Fruit fly (Drosophila melanogaster) whole organism, embryonic: Measurements from ENCODE around the gene CG1910.

ENCODE experiments used
- CG3726 ChIP-seq: fragments of 200-800 bp; sonication (Bioruptor generic); IDR thresholded peaks from 3 replicates; pipeline ENCODE4, ENCODE4 v1.3.6; 2022; ENCODE audit warnings: missing biosample characterization, missing genetic modification characterization
- Side ChIP-seq: fragments of 200-800 bp; sonication (Bioruptor generic); optimal IDR thresholded peaks from 2 replicates; lab custom pipeline; 2016; ENCODE audit warnings: missing biosample characterization, missing genetic modification characterization
- chinmo ChIP-seq: fragments of 200-800 bp; sonication (Bioruptor generic); IDR thresholded peaks from 4 replicates; pipeline ENCODE4 v1.3.6; 2022; ENCODE audit warnings: missing biosample characterization, missing genetic modification characterization; ENCODE audit not compliant: partially characterized antibody
- corto ChIP-seq: fragments of 200-800 bp; sonication (Bioruptor generic); optimal IDR thresholded peaks from 2 replicates; lab custom pipeline; 2016; ENCODE audit warnings: missing biosample characterization, mild to moderate bottlenecking, missing genetic modification characterization, moderate library complexity
- croc ChIP-seq: fragments of 200-800 bp; sonication (Bioruptor generic); conservative IDR thresholded peaks from 3 replicates; pipeline ENCODE4 v1.3.6; 2022; ENCODE audit warnings: missing biosample characterization, missing genetic modification characterization
- crp ChIP-seq, 2 experiments: fragments of 200-800 bp; sonication (Bioruptor generic); optimal IDR thresholded peaks; 2 replicates in 1 of 2; 3 replicates in 1 of 2; lab custom pipeline; 2017; ENCODE audit warnings: missing biosample characterization in 2 of 2, missing genetic modification characterization in 2 of 2, mild to moderate bottlenecking in 1 of 2, moderate library complexity in 1 of 2
- gsb ChIP-seq: fragments of 200-800 bp; sonication (Bioruptor generic); IDR thresholded peaks from 2 replicates; pipeline ENCODE4 v1.3.6; 2022; ENCODE audit warnings: missing biosample characterization, missing genetic modification characterization
- kay ChIP-seq: fragments of 200-800 bp; sonication (Bioruptor generic); optimal IDR thresholded peaks from 2 replicates; lab custom pipeline; 2016; ENCODE audit warnings: missing biosample characterization, missing genetic modification characterization
- pfk ChIP-seq: fragments of 200-800 bp; sonication (Bioruptor generic); optimal IDR thresholded peaks from 2 replicates; lab custom pipeline; 2018; ENCODE audit warnings: missing biosample characterization, mild to moderate bottlenecking, missing genetic modification characterization, moderate library complexity
- psq ChIP-seq: fragments of 200-800 bp; sonication (Bioruptor generic); optimal IDR thresholded peaks from 2 replicates; lab custom pipeline; 2017; ENCODE audit warnings: missing biosample characterization, missing genetic modification characterization

dm6 chr3R:31743279-31743678 is 4.2 kb upstream of the CG1910 start, which contains the start of gene Tbca:
- TF ChIP-seq croc, result no peak
- peak; percentile 97 for TF ChIP-seq pfk (GFP tag; lab: Kevin White, UChicago)
- TF ChIP-seq crp (GFP tag; optimal IDR thresholded peaks at IDR 0.05; lab: Kevin White, UChicago), result peak in 1 of 2 experiments; percentile 59
- TF ChIP-seq chinmo (GFP tag; lab: Robert Waterston, UW), result peak; percentile 78; the same call in 1 of the 4 replicates
- TF ChIP-seq psq (GFP tag; lab: Kevin White, UChicago), result no peak
- peak; percentile 100 for TF ChIP-seq kay (GFP tag; lab: Kevin White, UChicago)
- TF ChIP-seq corto (GFP tag; lab: Kevin White, UChicago), result no peak
- TF ChIP-seq gsb (GFP tag; lab: Robert Waterston, UW), result no peak
- TF ChIP-seq Side (GFP tag; lab: Kevin White, UChicago), result no peak
- TF ChIP-seq CG3726 (GFP tag; lab: Robert Waterston, UW), result no peak
